Fruit fly (Drosophila melanogaster) whole organism, adult: ENCODE results near the gene SMC6.
A peak's percentile ranks its signal among the peaks of the same experiment; 100 is the strongest.

ENCODE experiments used
- CG11617 ChIP-seq: fragments of 200-800 bp; sonication (Bioruptor generic); optimal IDR thresholded peaks from 2 replicates; lab custom pipeline; 2017; ENCODE audit warnings: mild to moderate bottlenecking, missing biosample characterization, missing genetic modification reagents, missing genetic modification characterization
- CG12768 ChIP-seq: fragments of 200-800 bp; sonication (Bioruptor generic); optimal IDR thresholded peaks from 2 replicates; lab custom pipeline; 2017; ENCODE audit warnings: missing biosample characterization, missing genetic modification characterization, mild to moderate bottlenecking, moderate library complexity, missing genetic modification reagents
- CG14711 ChIP-seq: fragments of 200-800 bp; sonication (Bioruptor generic); optimal IDR thresholded peaks from 2 replicates; lab custom pipeline; 2018; ENCODE audit warnings: missing biosample characterization, mild to moderate bottlenecking, missing genetic modification characterization, moderate library complexity
- CG1620 ChIP-seq: fragments of 200-800 bp; sonication (Bioruptor generic); optimal IDR thresholded peaks from 2 replicates; lab custom pipeline; 2016; ENCODE audit warnings: missing biosample characterization, missing genetic modification characterization
- CG33017 ChIP-seq: fragments of 200-800 bp; sonication (Bioruptor generic); optimal IDR thresholded peaks from 2 replicates; lab custom pipeline; 2018; ENCODE audit warnings: missing biosample characterization, mild to moderate bottlenecking, missing genetic modification characterization, moderate library complexity
- CG5204 ChIP-seq: fragments of 200-800 bp; sonication (Bioruptor generic); optimal IDR thresholded peaks from 2 replicates; lab custom pipeline; 2016; ENCODE audit warnings: missing biosample characterization, missing genetic modification characterization
- CG7045 ChIP-seq: fragments of 200-800 bp; sonication (Bioruptor generic); optimal IDR thresholded peaks from 2 replicates; lab custom pipeline; 2017; ENCODE audit warnings: missing biosample characterization, mild to moderate bottlenecking, missing genetic modification characterization
- CG7101 ChIP-seq: fragments of 200-800 bp; sonication (Bioruptor generic); optimal IDR thresholded peaks from 2 replicates; lab custom pipeline; 2018; ENCODE audit warnings: missing biosample characterization, mild to moderate bottlenecking, missing genetic modification characterization, moderate library complexity
- Clk ChIP-seq: fragments of 200-800 bp; sonication (Bioruptor generic); optimal IDR thresholded peaks from 2 replicates; lab custom pipeline; 2017; ENCODE audit warnings: missing biosample characterization, missing genetic modification characterization
- Crg-1 ChIP-seq: fragments of 200-800 bp; sonication (Bioruptor generic); optimal IDR thresholded peaks from 2 replicates; lab custom pipeline; 2016; ENCODE audit warnings: missing biosample characterization, missing genetic modification characterization
- Hr96 ChIP-seq: fragments of 200-800 bp; sonication (Bioruptor generic); optimal IDR thresholded peaks from 2 replicates; lab custom pipeline; 2016; ENCODE audit warnings: missing biosample characterization, missing genetic modification characterization
- Mnt ChIP-seq: fragments of 200-800 bp; sonication (Bioruptor generic); optimal IDR thresholded peaks from 2 replicates; lab custom pipeline; 2016; ENCODE audit warnings: missing biosample characterization, mild to moderate bottlenecking, missing genetic modification characterization
- bab1 ChIP-seq: fragments of 200-800 bp; sonication (Bioruptor generic); optimal IDR thresholded peaks from 3 replicates; lab custom pipeline; 2019; ENCODE audit warnings: missing biosample characterization, mild to moderate bottlenecking, missing genetic modification characterization, moderate library complexity
- cic ChIP-seq: fragments of 200-800 bp; sonication (Bioruptor generic); optimal IDR thresholded peaks from 2 replicates; lab custom pipeline; 2017; ENCODE audit warnings: missing biosample characterization, mild to moderate bottlenecking, missing genetic modification characterization, moderate library complexity
- cnc ChIP-seq, 2 experiments: fragments of >200 bp; optimal IDR thresholded peaks; 2 replicates each; lab custom pipeline; 2017
- kay ChIP-seq: fragments of 200-800 bp; sonication (Bioruptor generic); peaks from one replicate; lab custom pipeline; 2016; ENCODE audit warnings: missing biosample characterization, missing genetic modification characterization, borderline replicate concordance
- ovo ChIP-seq: fragments of 200-800 bp; sonication (Bioruptor generic); optimal IDR thresholded peaks from 2 replicates; lab custom pipeline; 2016; ENCODE audit warnings: missing biosample characterization, missing genetic modification characterization
- pad ChIP-seq: fragments of 200-800 bp; sonication (Bioruptor generic); optimal IDR thresholded peaks from 3 replicates; lab custom pipeline; 2017; ENCODE audit warnings: missing biosample characterization, missing genetic modification characterization, mild to moderate bottlenecking, moderate library complexity, missing genetic modification reagents
- tj ChIP-seq: fragments of 200-800 bp; sonication (Bioruptor generic); optimal IDR thresholded peaks from 3 replicates; lab custom pipeline; 2017; ENCODE audit warnings: missing biosample characterization, mild to moderate bottlenecking, missing genetic modification characterization, moderate library complexity
- toe ChIP-seq: fragments of 200-800 bp; sonication (Bioruptor generic); optimal IDR thresholded peaks from 2 replicates; lab custom pipeline; 2016; ENCODE audit warnings: missing biosample characterization, missing genetic modification characterization

Gene SMC6

DNA sequence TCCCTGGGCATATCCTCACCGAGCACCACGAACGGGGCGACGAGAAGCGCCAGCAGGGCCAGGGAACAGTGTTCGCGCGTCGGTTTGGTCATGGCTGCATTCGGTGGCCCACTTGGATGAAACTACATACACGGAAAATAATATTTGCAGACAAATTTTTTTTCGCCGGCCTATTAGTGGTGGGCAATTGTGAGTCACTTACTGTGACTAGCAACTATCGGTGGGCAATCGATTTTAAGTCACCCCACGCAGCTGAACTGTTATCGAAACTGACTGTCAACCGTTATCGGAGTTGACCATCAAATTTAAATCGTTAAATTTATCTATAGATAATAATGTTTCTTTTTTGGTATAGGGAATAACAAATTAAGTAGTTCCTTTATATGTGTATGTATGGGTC, 23.9 kb downstream of the SMC6 start, which contains the start of gene CG5510:
TSS of gene CG5510 (minus strand) at position 201 of the 400 bp plus-strand sequence.
- no peak for TF ChIP-seq ovo (GFP tag; lab: Kevin White, UChicago)
- peak; percentile 50 for TF ChIP-seq CG14711 (tag; lab: Kevin White, UChicago)
- TF ChIP-seq Clk (GFP tag; lab: Kevin White, UChicago) = no peak
- no peak for TF ChIP-seq CG33017 (tag; lab: Kevin White, UChicago)
- TF ChIP-seq tj = peak; percentile 18
- no peak for TF ChIP-seq CG5204
- TF ChIP-seq cic = peak; percentile 16
- TF ChIP-seq CG11617 (GFP tag; lab: Kevin White, UChicago) = peak; percentile 27
- TF ChIP-seq pad = peak; percentile 2
- peak; percentile 79 for TF ChIP-seq bab1
- TF ChIP-seq Crg-1 = peak; percentile 33
- TF ChIP-seq CG7101 = peak; percentile 28
- TF ChIP-seq cnc (optimal IDR thresholded peaks at IDR 0.05; lab: Kevin White, UChicago) = peak in 1 of 2 experiments; percentile 34
- no peak for TF ChIP-seq Hr96 (GFP tag; lab: Kevin White, UChicago)
- no peak for TF ChIP-seq CG12768 (GFP tag; lab: Kevin White, UChicago)
- TF ChIP-seq CG7045 (GFP tag; lab: Kevin White, UChicago) = no peak
- TF ChIP-seq CG1620 (GFP tag; lab: Kevin White, UChicago) = peak; percentile 43
- TF ChIP-seq Mnt (GFP tag; lab: Kevin White, UChicago) = peak; percentile 40
- no peak for TF ChIP-seq kay (GFP tag; lab: Kevin White, UChicago)
- TF ChIP-seq toe (GFP tag; lab: Kevin White, UChicago) = no peak

- TF ChIP-seq CG5204 (no peak), CG12768 (GFP tag; lab: Kevin White, UChicago) (peak; percentile 46), CG11617 (GFP tag; lab: Kevin White, UChicago) (peak; percentile 81), pad (peak; percentile 36), Crg-1 (peak; percentile 32), CG7101 (peak; percentile 66), Hr96 (GFP tag; lab: Kevin White, UChicago) (no peak), CG33017 (tag; lab: Kevin White, UChicago) (peak; percentile 20), CG7045 (GFP tag; lab: Kevin White, UChicago) (peak; percentile 43), cnc (optimal IDR thresholded peaks at IDR 0.05; lab: Kevin White, UChicago) (no peak), kay (GFP tag; lab: Kevin White, UChicago) (no peak), CG1620 (GFP tag; lab: Kevin White, UChicago) (peak; percentile 26), Clk (GFP tag; lab: Kevin White, UChicago) (no peak), toe (GFP tag; lab: Kevin White, UChicago) (no peak), tj (peak; percentile 48), ovo (GFP tag; lab: Kevin White, UChicago) (peak; percentile 37), cic (peak; percentile 12), bab1 (peak; percentile 50), CG14711 (tag; lab: Kevin White, UChicago) (peak; percentile 91), Mnt (GFP tag; lab: Kevin White, UChicago) (no peak)
Observed at dm6 chr3R:24163556-24164022, 29.6 kb downstream of the SMC6 start, which contains the start of gene Apc2. TSS of gene Apc2 (plus strand) at chr3R:24163966.

dm6 chr3R:24162774-24163555, 30.3 kb downstream of the SMC6 start, which contains the start of gene mRpS24:
TSS of gene mRpS24 (minus strand) at chr3R:24163545.
- no peak for TF ChIP-seq Crg-1
- TF ChIP-seq Mnt (GFP tag; lab: Kevin White, UChicago) = peak; percentile 36

- TF ChIP-seq Clk (GFP tag; lab: Kevin White, UChicago) (peak; percentile 38), pad (peak; percentile 82), bab1 (peak; percentile 88), tj (peak; percentile 50), CG33017 (tag; lab: Kevin White, UChicago) (peak; percentile 91), toe (GFP tag; lab: Kevin White, UChicago) (no peak), CG1620 (GFP tag; lab: Kevin White, UChicago) (peak; percentile 57), CG5204 (no peak), Hr96 (GFP tag; lab: Kevin White, UChicago) (no peak), Mnt (GFP tag; lab: Kevin White, UChicago) (peak; percentile 75), Crg-1 (peak; percentile 45), CG7045 (GFP tag; lab: Kevin White, UChicago) (peak; percentile 83), kay (GFP tag; lab: Kevin White, UChicago) (no peak), CG12768 (GFP tag; lab: Kevin White, UChicago) (peak; percentile 91), ovo (GFP tag; lab: Kevin White, UChicago) (peak; percentile 17), CG11617 (GFP tag; lab: Kevin White, UChicago) (peak; percentile 86), cic (peak; percentile 34), CG14711 (tag; lab: Kevin White, UChicago) (peak; percentile 90), cnc (optimal IDR thresholded peaks at IDR 0.05; lab: Kevin White, UChicago) (no peak), CG7101 (peak; percentile 94)
Observed at dm6 chr3R:24161173-24161811, 31.9 kb downstream of the SMC6 start, which contains the start of the genes Myo95E and TBC1d7. TSS of gene Myo95E (minus strand) at chr3R:24161498. TSS of gene TBC1d7 (plus strand) at chr3R:24161727.
